Worm (Caenorhabditis elegans) whole organism, L1 larva: ENCODE measurements around the gene F29A7.8.

Experiments used
- F16B12.6 ChIP-seq: fragments of 150-350 bp; optimal IDR thresholded peaks from 2 replicates; lab custom pipeline; 2014; ENCODE audit warnings: missing biosample characterization, missing genetic modification characterization
- egl-27 ChIP-seq, 2 experiments: fragments of 150-350 bp in 1 of 2; sonication (generic microtip); optimal IDR thresholded peaks; 3 replicates each; lab custom pipeline; 2017 to 2018; ENCODE audit warnings: missing biosample characterization in 2 of 2, missing genetic modification characterization in 2 of 2, missing genetic modification reagents in 2 of 2
- lin-13 ChIP-seq: fragments of 150-350 bp; optimal IDR thresholded peaks from 2 replicates; lab custom pipeline; 2014; ENCODE audit warnings: missing biosample characterization, missing genetic modification reagents, missing genetic modification characterization
- lin-15B ChIP-seq: fragments of 150-350 bp; sonication (generic microtip); optimal IDR thresholded peaks from 3 replicates; lab custom pipeline; 2014; ENCODE audit warnings: missing biosample characterization, missing genetic modification characterization
- nhr-11 ChIP-seq: fragments of 150-350 bp; optimal IDR thresholded peaks from 2 replicates; lab custom pipeline; 2014; ENCODE audit warnings: missing biosample characterization, missing genetic modification characterization
- nhr-47 ChIP-seq: sonication (generic microtip); optimal IDR thresholded peaks from 2 replicates; lab custom pipeline; 2016; ENCODE audit warnings: mild to moderate bottlenecking, missing genetic modification characterization, moderate library complexity, missing compliant biosample characterization
- nhr-77 ChIP-seq: fragments of 150-350 bp; optimal IDR thresholded peaks from 2 replicates; lab custom pipeline; 2014; ENCODE audit warnings: missing biosample characterization, missing genetic modification characterization
- snpc-4 ChIP-seq: fragments of 150-350 bp; optimal IDR thresholded peaks from 2 replicates; lab custom pipeline; 2014; ENCODE audit warnings: missing biosample characterization, missing genetic modification characterization
- sptf-1 ChIP-seq: fragments of 150-350 bp; optimal IDR thresholded peaks from 2 replicates; lab custom pipeline; 2014; ENCODE audit warnings: missing biosample characterization, missing genetic modification characterization
- unc-30 ChIP-seq: sonication (generic microtip); optimal IDR thresholded peaks from 2 replicates; lab custom pipeline; 2017; ENCODE audit warnings: missing biosample characterization, missing genetic modification characterization
- zag-1 ChIP-seq: fragments of 150-350 bp; optimal IDR thresholded peaks from 2 replicates; lab custom pipeline; 2014; ENCODE audit warnings: missing biosample characterization, missing genetic modification characterization
- ztf-4 ChIP-seq: fragments of 150-350 bp; optimal IDR thresholded peaks from 2 replicates; lab custom pipeline; 2014; ENCODE audit warnings: missing biosample characterization, missing genetic modification characterization

DNA sequence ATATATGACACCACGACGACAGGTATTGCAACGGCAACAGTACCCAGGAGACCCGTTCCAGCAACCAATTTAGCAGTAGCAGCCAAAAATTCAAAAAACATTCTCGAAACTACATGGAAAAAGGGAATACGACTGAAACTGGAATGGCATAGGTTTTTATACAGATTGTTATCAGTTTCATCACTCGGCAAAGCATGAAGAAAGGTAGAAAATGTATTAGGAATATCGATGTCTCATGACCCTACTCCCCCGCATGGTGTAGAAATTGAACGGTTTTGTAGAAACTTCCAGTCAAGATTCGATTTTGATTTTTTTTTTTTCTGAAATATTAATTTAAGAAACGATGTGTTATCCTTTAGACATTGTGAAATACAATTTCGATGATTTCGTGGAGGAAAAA, 46.9 kb downstream of the F29A7.8 start, which contains the start of gene T05A8.2:
- TF ChIP-seq F16B12.6 (tag; lab: Kevin White, UChicago) (no peak), nhr-47 (tag; lab: Kevin White, UChicago) (no peak), snpc-4 (no peak), egl-27 (tag; optimal IDR thresholded peaks at IDR 0.05; lab: Kevin White, UChicago) (no peak), lin-13 (no peak), zag-1 (tag; lab: Kevin White, UChicago) (no peak), ztf-4 (tag; lab: Kevin White, UChicago) (no peak), nhr-77 (tag; lab: Kevin White, UChicago) (no peak), lin-15B (tag; lab: Kevin White, UChicago) (no peak), sptf-1 (tag; lab: Kevin White, UChicago) (no peak), nhr-11 (tag; lab: Kevin White, UChicago) (no peak), unc-30 (tag; lab: Kevin White, UChicago) (no peak)
